Fruit fly (Drosophila melanogaster) whole organism, prepupa: Measurements from ENCODE around the gene Tbca.
A peak's percentile ranks its signal among the peaks of the same experiment; 100 is the strongest.

ENCODE experiments used
- CG10669 ChIP-seq: fragments of 200-800 bp; sonication (Bioruptor generic); optimal IDR thresholded peaks from 3 replicates; lab custom pipeline; 2018; ENCODE audit warnings: missing biosample characterization, mild to moderate bottlenecking, missing genetic modification characterization, moderate library complexity
- CG11294 ChIP-seq: fragments of 200-800 bp; sonication (Bioruptor generic); IDR thresholded peaks from 2 replicates; pipeline ENCODE4 v1.3.6; 2022; ENCODE audit warnings: missing biosample characterization, missing genetic modification characterization
- CG11762 ChIP-seq: fragments of 200-800 bp; sonication (Bioruptor generic); optimal IDR thresholded peaks from 3 replicates; lab custom pipeline; 2016; ENCODE audit warnings: missing biosample characterization, missing genetic modification characterization; ENCODE audit not compliant: insufficient read depth
- CG1621 ChIP-seq: fragments of 200-800 bp; sonication (Bioruptor generic); optimal IDR thresholded peaks from 3 replicates; lab custom pipeline; 2018; ENCODE audit warnings: missing biosample characterization, mild to moderate bottlenecking, missing genetic modification characterization
- CG3032 ChIP-seq: fragments of 200-800 bp; optimal IDR thresholded peaks from 2 replicates; lab custom pipeline; 2019; ENCODE audit warnings: missing biosample characterization, mild to moderate bottlenecking, missing genetic modification characterization, moderate library complexity
- CG31627 ChIP-seq: fragments of 200-800 bp; sonication (Bioruptor generic); optimal IDR thresholded peaks from 3 replicates; lab custom pipeline; 2016; ENCODE audit warnings: missing biosample characterization, missing genetic modification characterization
- CG32006 ChIP-seq: fragments of 200-800 bp; sonication (Bioruptor generic); optimal IDR thresholded peaks from 3 replicates; lab custom pipeline; 2017; ENCODE audit warnings: missing biosample characterization, mild to moderate bottlenecking, missing genetic modification characterization
- CG34406 ChIP-seq: fragments of 200-800 bp; sonication (Bioruptor generic); optimal IDR thresholded peaks from 3 replicates; lab custom pipeline; 2016; ENCODE audit warnings: missing biosample characterization, missing genetic modification characterization
- CG6163 ChIP-seq: fragments of 200-800 bp; sonication (Bioruptor generic); IDR thresholded peaks from 3 replicates; pipeline ENCODE4 v1.3.6; 2022; ENCODE audit warnings: missing biosample characterization, missing genetic modification characterization
- CG6276 ChIP-seq: fragments of 200-800 bp; sonication (Bioruptor generic); optimal IDR thresholded peaks from 2 replicates; lab custom pipeline; 2017; ENCODE audit warnings: missing biosample characterization, mild to moderate bottlenecking, missing genetic modification characterization
- CG6792 ChIP-seq: fragments of 200-800 bp; sonication (Bioruptor generic); optimal IDR thresholded peaks from 3 replicates; lab custom pipeline; 2016; ENCODE audit warnings: missing biosample characterization, missing genetic modification characterization
- CG6808 ChIP-seq: fragments of 200-800 bp; sonication (Bioruptor generic); optimal IDR thresholded peaks from 3 replicates; lab custom pipeline; 2017; ENCODE audit warnings: missing biosample characterization, missing genetic modification characterization, mild to moderate bottlenecking, moderate library complexity, missing genetic modification reagents
- CG8119 ChIP-seq: fragments of 200-800 bp; sonication (Bioruptor generic); IDR thresholded peaks from 3 replicates; pipeline ENCODE4 v1.3.6; 2022; ENCODE audit warnings: missing biosample characterization, missing genetic modification characterization
- Eip75B ChIP-seq: fragments of 200-800 bp; sonication (Bioruptor generic); optimal IDR thresholded peaks from 3 replicates; lab custom pipeline; 2016; ENCODE audit warnings: missing biosample characterization, missing genetic modification characterization
- Eip93F ChIP-seq: fragments of 200-800 bp; sonication (Bioruptor generic); optimal IDR thresholded peaks from 2 replicates; lab custom pipeline; 2016; ENCODE audit warnings: missing biosample characterization, mild to moderate bottlenecking, missing genetic modification characterization
- Ets96B ChIP-seq: fragments of 200-800 bp; optimal IDR thresholded peaks from 2 replicates; lab custom pipeline; 2019; ENCODE audit warnings: missing biosample characterization, mild to moderate bottlenecking, missing genetic modification characterization, moderate library complexity
- Gug ChIP-seq: fragments of 200-800 bp; sonication (Bioruptor generic); IDR thresholded peaks from 2 replicates; pipeline ENCODE4 v1.3.6; 2022; ENCODE audit warnings: missing biosample characterization, missing genetic modification characterization
- Hr39 ChIP-seq: fragments of 200-800 bp; sonication (Bioruptor generic); optimal IDR thresholded peaks from 2 replicates; lab custom pipeline; 2016; ENCODE audit warnings: missing biosample characterization, missing genetic modification characterization
- Lpt ChIP-seq: fragments of 200-800 bp; sonication (Bioruptor generic); optimal IDR thresholded peaks from 3 replicates; lab custom pipeline; 2016; ENCODE audit warnings: missing biosample characterization, missing genetic modification characterization
- Met ChIP-seq: fragments of 200-800 bp; sonication (Bioruptor generic); optimal IDR thresholded peaks from 3 replicates; lab custom pipeline; 2016; ENCODE audit warnings: missing biosample characterization, missing genetic modification characterization
- OdsH ChIP-seq: fragments of 200-800 bp; sonication (Bioruptor generic); optimal IDR thresholded peaks from 3 replicates; lab custom pipeline; 2016; ENCODE audit warnings: missing biosample characterization, missing genetic modification characterization
- Sox15 ChIP-seq: fragments of 200-800 bp; sonication (Bioruptor generic); optimal IDR thresholded peaks from 3 replicates; lab custom pipeline; 2016; ENCODE audit warnings: missing biosample characterization, missing genetic modification characterization
- dac ChIP-seq: fragments of 200-800 bp; sonication (Bioruptor generic); optimal IDR thresholded peaks from 2 replicates; lab custom pipeline; 2017; ENCODE audit warnings: missing biosample characterization, mild to moderate bottlenecking, missing genetic modification characterization
- fd59A ChIP-seq: fragments of 200-800 bp; sonication (Bioruptor generic); optimal IDR thresholded peaks from 2 replicates; lab custom pipeline; 2017; ENCODE audit warnings: missing biosample characterization, mild to moderate bottlenecking, missing genetic modification characterization, missing genetic modification reagents
- fd85E ChIP-seq: fragments of 200-800 bp; sonication (Bioruptor generic); optimal IDR thresholded peaks from 3 replicates; lab custom pipeline; 2016; ENCODE audit warnings: missing biosample characterization, missing genetic modification characterization
- fkh ChIP-seq: fragments of 200-800 bp; sonication (Bioruptor generic); optimal IDR thresholded peaks from 3 replicates; lab custom pipeline; 2017; ENCODE audit warnings: missing biosample characterization, mild to moderate bottlenecking, missing genetic modification characterization, moderate library complexity
- net ChIP-seq: fragments of 200-800 bp; sonication (Bioruptor generic); optimal IDR thresholded peaks from 3 replicates; lab custom pipeline; 2016; ENCODE audit warnings: missing biosample characterization, missing genetic modification characterization
- pdm3 ChIP-seq: fragments of 200-800 bp; sonication (Bioruptor generic); optimal IDR thresholded peaks from 3 replicates; lab custom pipeline; 2016; ENCODE audit warnings: missing biosample characterization, missing genetic modification characterization
- spab ChIP-seq: fragments of 200-800 bp; sonication (Bioruptor generic); optimal IDR thresholded peaks from 2 replicates; lab custom pipeline; 2017; ENCODE audit warnings: missing biosample characterization, mild to moderate bottlenecking, missing genetic modification characterization, missing genetic modification reagents
- topi ChIP-seq: fragments of 200-800 bp; sonication (Bioruptor generic); optimal IDR thresholded peaks from 3 replicates; lab custom pipeline; 2016; ENCODE audit warnings: missing biosample characterization, missing genetic modification characterization

Tbca gene

DNA sequence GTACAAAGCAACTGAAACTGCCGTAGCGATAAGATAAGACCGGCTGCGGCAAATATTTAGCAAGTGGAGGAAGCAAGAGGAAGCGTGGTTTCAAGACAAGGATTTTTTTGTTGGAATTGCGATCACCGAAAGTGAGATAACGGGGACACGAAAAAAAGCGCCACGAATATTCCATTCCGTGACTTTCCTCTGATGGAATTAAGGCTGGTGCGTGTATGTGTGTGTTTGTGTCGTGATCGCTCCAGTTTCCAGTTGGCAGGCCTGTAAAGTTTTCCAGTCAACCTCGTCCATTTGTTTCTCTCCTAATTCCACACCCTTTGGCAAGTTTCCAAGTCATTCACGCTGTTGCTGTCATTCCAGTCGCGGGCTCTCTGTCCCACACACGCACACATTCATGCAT is 17.0 kb upstream of the Tbca start:
- no peak for TF ChIP-seq topi
- no peak for TF ChIP-seq CG6276 (GFP tag; lab: Kevin White, UChicago)
- no peak for TF ChIP-seq dac (GFP tag; lab: Kevin White, UChicago)
- TF ChIP-seq CG11294 (GFP tag; lab: Robert Waterston, UW) = no peak
- no peak for TF ChIP-seq net (GFP tag; lab: Kevin White, UChicago)
- TF ChIP-seq pdm3 (GFP tag; lab: Kevin White, UChicago) = no peak
- TF ChIP-seq fd85E (GFP tag; lab: Kevin White, UChicago) = no peak
- TF ChIP-seq Met (GFP tag; lab: Kevin White, UChicago) = no peak
- TF ChIP-seq CG10669 (GFP tag; lab: Kevin White, UChicago) = no peak
- no peak for TF ChIP-seq CG3032 (tag; lab: Kevin White, UChicago)
- no peak for TF ChIP-seq CG6792 (GFP tag; lab: Kevin White, UChicago)
- no peak for TF ChIP-seq fd59A (GFP tag; lab: Kevin White, UChicago)
- no peak for TF ChIP-seq Gug (GFP tag; lab: Robert Waterston, UW)
- no peak for TF ChIP-seq Eip93F
- no peak for TF ChIP-seq CG6808 (GFP tag; lab: Kevin White, UChicago)
- TF ChIP-seq CG32006 (GFP tag; lab: Kevin White, UChicago) = no peak
- no peak for TF ChIP-seq CG11762
- TF ChIP-seq Lpt (GFP tag; lab: Kevin White, UChicago) = no peak
- TF ChIP-seq fkh (GFP tag; lab: Kevin White, UChicago) = no peak

DNA sequence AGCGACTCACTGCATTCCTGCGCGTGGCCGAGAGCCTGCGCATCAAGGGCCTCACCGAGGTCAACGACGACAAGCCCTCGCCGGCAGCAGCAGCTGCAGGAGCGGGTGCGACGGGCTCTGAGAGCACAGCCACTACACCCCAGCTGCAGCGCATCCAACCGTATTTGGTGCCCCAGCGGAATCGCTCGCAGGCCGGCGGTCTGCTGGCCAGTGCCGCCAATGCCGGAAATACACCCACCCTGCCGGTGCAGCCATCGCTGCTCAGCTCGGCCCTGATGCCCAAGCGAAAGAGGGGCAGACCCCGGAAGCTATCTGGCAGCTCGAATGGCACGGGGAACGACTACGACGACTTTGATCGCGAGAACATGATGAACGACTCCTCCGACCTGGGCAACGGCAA is 15.5 kb upstream of the Tbca start:
- TF ChIP-seq Eip75B (GFP tag; lab: Kevin White, UChicago) (no peak), OdsH (GFP tag; lab: Kevin White, UChicago) (no peak), Lpt (GFP tag; lab: Kevin White, UChicago) (no peak)

DNA sequence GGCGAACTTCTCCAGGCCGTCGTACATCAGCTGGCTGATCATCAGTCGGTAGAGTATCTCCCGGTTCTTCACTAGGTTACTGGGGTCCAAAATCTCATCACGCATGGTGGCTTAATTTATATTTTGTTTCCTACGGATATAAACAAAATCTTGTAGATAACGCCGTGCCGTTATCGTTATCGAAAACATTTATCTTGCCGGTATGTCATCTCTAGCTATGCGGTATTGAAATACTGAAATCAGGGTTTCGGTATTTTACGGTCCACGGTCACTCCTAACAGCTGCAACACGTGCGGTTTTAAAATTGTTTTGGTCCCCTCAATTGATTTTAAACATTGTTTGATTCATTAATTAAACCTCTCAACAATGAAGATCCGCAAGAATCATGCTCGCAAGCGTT is 6.5 kb upstream of the Tbca start, which contains the start of the genes CstF50 and CG11563:
Gene CstF50, minus strand, starts transcription at position 188 of the 400 bp plus-strand sequence.
Gene CG11563, plus strand, starts transcription at position 260 of the 400 bp plus-strand sequence.
- TF ChIP-seq CG1621 (tag; lab: Kevin White, UChicago) = peak; percentile 68
- TF ChIP-seq Eip75B (GFP tag; lab: Kevin White, UChicago) = no peak

DNA sequence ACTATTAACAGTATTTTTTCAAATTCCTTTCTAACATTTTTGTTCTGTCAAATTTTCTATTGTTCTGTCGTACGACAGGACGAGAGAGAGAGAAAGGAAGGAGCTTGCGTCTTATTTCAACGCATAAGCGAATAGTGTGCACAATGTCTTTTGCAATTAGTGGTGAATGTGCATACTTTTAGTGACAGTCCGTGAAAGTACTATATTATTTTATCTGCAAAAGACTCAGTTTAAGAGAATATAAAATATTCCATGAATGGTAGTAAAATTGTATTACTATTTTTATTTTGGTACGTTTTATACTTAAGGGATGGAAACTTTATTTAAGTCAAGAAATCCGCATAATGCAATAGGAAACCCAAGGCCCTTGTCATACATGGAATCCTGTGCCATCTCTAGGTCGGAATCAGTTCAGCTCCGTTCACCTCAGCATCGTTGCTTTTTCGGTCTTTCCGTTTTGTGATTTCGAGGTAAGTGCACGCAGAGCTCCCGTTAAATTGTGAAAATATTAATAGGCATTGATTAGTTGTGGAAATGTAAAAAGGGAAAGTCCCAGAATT is 5.2 kb upstream of the Tbca start, which contains the start of gene eEF1alpha2:
Gene eEF1alpha2, plus strand, starts transcription at position 409 of the 560 bp plus-strand sequence.
- no peak for TF ChIP-seq Sox15
- peak; percentile 10; the same call in 1 of the 2 replicates for TF ChIP-seq Gug (GFP tag; lab: Robert Waterston, UW)
- TF ChIP-seq CG31627 (GFP tag; lab: Kevin White, UChicago) = no peak
- no peak for TF ChIP-seq CG34406

DNA sequence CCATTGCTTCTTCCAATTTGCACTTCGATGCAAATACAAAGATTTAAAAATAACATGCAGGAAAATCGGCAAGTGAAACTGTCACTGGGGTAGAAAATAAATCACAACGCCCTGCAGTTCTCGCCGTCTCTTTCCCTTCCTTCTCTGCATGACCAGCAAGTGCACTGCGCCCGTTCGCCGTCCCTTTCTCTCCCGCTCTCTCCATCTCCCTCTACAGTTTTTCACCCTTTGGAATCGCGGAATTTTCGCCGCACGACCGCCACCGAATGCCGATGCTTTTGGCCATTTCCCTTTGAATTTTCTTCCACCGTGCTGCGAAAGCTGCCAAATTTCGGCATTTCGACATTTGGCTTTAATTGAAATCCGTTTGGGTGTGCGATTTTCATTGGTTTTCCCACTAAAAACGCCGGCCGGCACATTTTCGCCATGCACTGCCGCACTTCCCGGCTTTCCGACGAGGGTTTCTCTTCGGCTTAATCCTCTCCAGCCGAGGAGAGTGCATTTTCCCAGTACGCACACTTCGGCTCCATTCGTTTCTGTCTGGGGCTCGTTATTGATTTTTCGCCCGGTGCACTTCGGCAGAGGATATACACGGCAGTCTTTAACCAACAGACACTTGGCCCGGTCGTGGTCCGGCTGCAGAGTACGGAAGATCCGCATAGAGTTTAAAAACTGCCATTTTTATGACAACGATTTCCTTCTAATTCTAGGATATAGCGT is 4.1 kb upstream of the Tbca start:
- TF ChIP-seq Sox15 = no peak
- no peak for TF ChIP-seq Met (GFP tag; lab: Kevin White, UChicago)
- no peak for TF ChIP-seq fkh (GFP tag; lab: Kevin White, UChicago)
- TF ChIP-seq spab (GFP tag; lab: Kevin White, UChicago) = no peak
- no peak for TF ChIP-seq dac (GFP tag; lab: Kevin White, UChicago)
- TF ChIP-seq CG6163 (GFP tag; lab: Robert Waterston, UW) = no peak
- TF ChIP-seq CG31627 (GFP tag; lab: Kevin White, UChicago) = no peak
- TF ChIP-seq Eip75B (GFP tag; lab: Kevin White, UChicago) = no peak
- TF ChIP-seq Ets96B (tag; lab: Kevin White, UChicago) = no peak
- TF ChIP-seq Hr39 (GFP tag; lab: Kevin White, UChicago) = no peak
- no peak for TF ChIP-seq CG8119 (GFP tag; lab: Robert Waterston, UW)
